Worm (Caenorhabditis elegans) whole organism, early embryonic: ENCODE data around the gene F10D2.8.

Experiments used
- B0310.2 ChIP-seq: sonication (generic microtip); optimal IDR thresholded peaks from 2 replicates; lab custom pipeline; 2016; ENCODE audit warnings: mild to moderate bottlenecking, missing genetic modification characterization, missing compliant biosample characterization
- F13C5.2 ChIP-seq: sonication (generic microtip); optimal IDR thresholded peaks from 2 replicates; lab custom pipeline; 2017; ENCODE audit warnings: mild to moderate bottlenecking, missing genetic modification characterization, inconsistent platforms, missing compliant biosample characterization
- ama-1 ChIP-seq: fragments of 150-350 bp; optimal IDR thresholded peaks from 2 replicates; lab custom pipeline; 2014
- ceh-36 ChIP-seq: sonication (generic microtip); optimal IDR thresholded peaks from 2 replicates; lab custom pipeline; 2016; ENCODE audit warnings: missing genetic modification characterization, inconsistent platforms, missing compliant biosample characterization
- ets-7 ChIP-seq: sonication (generic microtip); optimal IDR thresholded peaks from 2 replicates; lab custom pipeline; 2016; ENCODE audit warnings: missing genotype, missing genetic modification characterization, missing compliant biosample characterization
- flt-1 ChIP-seq: fragments of 200-800 bp; sonication (Bioruptor generic); IDR thresholded peaks from 2 replicates; pipeline ENCODE4 v1.3.6; 2022; ENCODE audit warnings: missing genetic modification characterization, missing compliant biosample characterization
- scrt-1 ChIP-seq: fragments of 200-800 bp; sonication (Bioruptor generic); IDR thresholded peaks from 2 replicates; pipeline ENCODE4 v1.3.6; 2022; ENCODE audit warnings: missing genetic modification characterization, missing compliant biosample characterization
- sea-1 ChIP-seq: fragments of 200-800 bp; sonication (Bioruptor generic); conservative IDR thresholded peaks from 2 replicates; pipeline ENCODE4 v1.3.6; 2022; ENCODE audit warnings: missing genetic modification characterization, missing compliant biosample characterization
- tbx-11 ChIP-seq: fragments of 200-800 bp; sonication (Bioruptor generic); IDR thresholded peaks from 2 replicates; pipeline ENCODE4 v1.3.6; 2022; ENCODE audit warnings: missing genetic modification characterization, missing compliant biosample characterization
- tbx-37 ChIP-seq: fragments of 200-800 bp; sonication (Bioruptor generic); conservative IDR thresholded peaks from 2 replicates; pipeline ENCODE4 v1.3.6; 2022; ENCODE audit warnings: missing genetic modification reagents, missing genetic modification characterization, missing compliant biosample characterization

- TF ChIP-seq sea-1 (GFP tag; lab: Robert Waterston, UW) (no peak), ama-1 (lab: Kevin White, UChicago) (no peak), ets-7 (tag; lab: Kevin White, UChicago) (no peak), tbx-37 (no peak), ceh-36 (no peak), F13C5.2 (no peak), tbx-11 (GFP tag; lab: Robert Waterston, UW) (no peak), flt-1 (GFP tag; lab: Robert Waterston, UW) (no peak), B0310.2 (tag; lab: Kevin White, UChicago) (no peak), scrt-1 (GFP tag; lab: Robert Waterston, UW) (no peak)
These were observed 39.2 kb downstream of the F10D2.8 start for ce11 chrV:7111276-7111675.
